Worm (Caenorhabditis elegans) whole organism, L2 larva: ENCODE measurements around the gene F15D4.4.

Source experiments
- ceh-82 ChIP-seq: fragments of 150-350 bp; optimal IDR thresholded peaks from 2 replicates; lab custom pipeline; 2014; ENCODE audit warnings: missing biosample characterization, missing genetic modification characterization
- egl-27 ChIP-seq: sonication (generic microtip); optimal IDR thresholded peaks from 3 replicates; lab custom pipeline; 2017; ENCODE audit warnings: missing biosample characterization, missing genetic modification reagents, missing genetic modification characterization
- elt-3 ChIP-seq: sonication (generic microtip); optimal IDR thresholded peaks from 2 replicates; lab custom pipeline; 2017; ENCODE audit warnings: missing biosample characterization, missing genetic modification characterization
- fos-1 ChIP-seq: fragments of 150-350 bp; optimal IDR thresholded peaks from 2 replicates; lab custom pipeline; 2014; ENCODE audit warnings: missing biosample characterization, missing genetic modification characterization
- lin-13 ChIP-seq: fragments of 150-350 bp; optimal IDR thresholded peaks from 2 replicates; lab custom pipeline; 2014; ENCODE audit warnings: missing biosample characterization, missing genetic modification reagents, missing genetic modification characterization
- lsy-2 ChIP-seq, 2 experiments: fragments of 150-350 bp in 1 of 2; sonication (generic microtip) in 1 of 2; optimal IDR thresholded peaks; 2 replicates each; lab custom pipeline; 2014 to 2017; ENCODE audit warnings: missing biosample characterization in 2 of 2, missing genetic modification characterization in 2 of 2
- nhr-10 ChIP-seq: sonication (generic microtip); optimal IDR thresholded peaks from 2 replicates; lab custom pipeline; 2017; ENCODE audit warnings: missing biosample characterization, missing genetic modification characterization
- nhr-12 ChIP-seq: fragments of 150-350 bp; optimal IDR thresholded peaks from 2 replicates; lab custom pipeline; 2014; ENCODE audit warnings: missing biosample characterization, missing genetic modification characterization
- nhr-6 ChIP-seq: fragments of 150-350 bp; optimal IDR thresholded peaks from 2 replicates; lab custom pipeline; 2014; ENCODE audit warnings: missing biosample characterization, missing genetic modification characterization
- nhr-77 ChIP-seq: fragments of 150-350 bp; optimal IDR thresholded peaks from 2 replicates; lab custom pipeline; 2014; ENCODE audit warnings: missing biosample characterization, missing genetic modification characterization
- unc-39 ChIP-seq: fragments of 150-350 bp; optimal IDR thresholded peaks from 2 replicates; lab custom pipeline; 2014; ENCODE audit warnings: missing biosample characterization, missing genetic modification characterization
- zag-1 ChIP-seq: fragments of 150-350 bp; optimal IDR thresholded peaks from 2 replicates; lab custom pipeline; 2014; ENCODE audit warnings: missing biosample characterization, missing genetic modification characterization

DNA sequence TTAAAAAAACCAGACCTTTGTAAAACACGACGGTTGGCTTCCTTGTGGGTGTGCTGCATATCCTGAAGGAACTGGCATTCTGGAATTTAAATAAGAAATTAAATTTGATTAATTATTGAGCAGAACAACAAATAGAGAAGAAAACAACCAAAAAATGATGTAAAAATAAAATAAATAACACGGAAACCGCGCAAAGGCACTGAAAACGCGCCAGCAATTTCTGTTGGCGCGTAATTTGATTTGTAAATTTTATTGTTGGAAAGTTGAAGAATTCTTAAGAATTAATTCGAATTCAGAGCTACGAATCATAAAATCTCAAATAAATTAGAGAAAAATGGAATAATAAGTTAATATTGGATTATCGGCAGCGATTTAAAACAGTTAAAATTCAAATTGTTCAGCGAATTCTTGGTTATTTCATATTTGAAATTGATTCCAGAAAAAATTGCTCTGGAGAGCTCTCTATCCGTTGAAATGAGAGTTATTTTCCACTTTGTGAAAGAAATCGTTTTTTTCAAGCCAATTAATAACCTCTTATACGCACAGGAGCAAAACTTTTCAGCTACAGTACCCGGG lies 5.0 kb downstream of the F15D4.4 start, which contains the start of gene romo-1:
- TF ChIP-seq nhr-10 (no peak), nhr-6 (tag; lab: Kevin White, UChicago) (peak; percentile 49), unc-39 (no peak), nhr-77 (tag; lab: Kevin White, UChicago) (no peak), lin-13 (peak; percentile 64), zag-1 (tag; lab: Kevin White, UChicago) (no peak), ceh-82 (no peak), lsy-2 (tag; optimal IDR thresholded peaks at IDR 0.05; lab: Kevin White, UChicago) (peak; percentile 70 to 91), egl-27 (tag; lab: Kevin White, UChicago) (no peak), elt-3 (tag; lab: Kevin White, UChicago) (no peak), nhr-12 (tag; lab: Kevin White, UChicago) (no peak), fos-1 (tag; lab: Kevin White, UChicago) (peak; percentile 40)
